Fruit fly (Drosophila melanogaster) whole organism, wandering third instar larva: ENCODE measurements around the gene hoe1.

ENCODE experiments used
- Abd-B ChIP-seq: fragments of >200 bp; optimal IDR thresholded peaks from 2 replicates; lab custom pipeline; 2017; ENCODE audit warnings: missing biosample characterization, missing genetic modification characterization
- CG32264 ChIP-seq: fragments of 200-800 bp; sonication (Bioruptor generic); optimal IDR thresholded peaks from 2 replicates; lab custom pipeline; 2016; ENCODE audit warnings: missing biosample characterization, missing genetic modification characterization
- CG9705 ChIP-seq: fragments of 200-800 bp; sonication (Bioruptor generic); optimal IDR thresholded peaks from 2 replicates; lab custom pipeline; 2018; ENCODE audit warnings: missing biosample characterization, mild to moderate bottlenecking, missing genetic modification characterization
- Dfd ChIP-seq: fragments of >200 bp; optimal IDR thresholded peaks from 2 replicates; lab custom pipeline; 2017; ENCODE audit warnings: missing biosample characterization, missing genetic modification characterization
- GATAd ChIP-seq: sonication (Bioruptor generic); optimal IDR thresholded peaks from 2 replicates; lab custom pipeline; 2016; ENCODE audit warnings: missing biosample characterization, missing genetic modification characterization
- HLH106 ChIP-seq: fragments of 200-800 bp; optimal IDR thresholded peaks from 3 replicates; lab custom pipeline; 2019; ENCODE audit warnings: missing biosample characterization, mild to moderate bottlenecking, missing genetic modification characterization, moderate library complexity
- Hr78 ChIP-seq: fragments of >200 bp; optimal IDR thresholded peaks from 2 replicates; lab custom pipeline; 2017; ENCODE audit warnings: missing biosample characterization, missing genetic modification characterization
- Hr83 ChIP-seq: fragments of 200-300 bp; sonication (Bioruptor generic); optimal IDR thresholded peaks from 2 replicates; lab custom pipeline; 2016; ENCODE audit warnings: missing biosample characterization, mild to moderate bottlenecking, missing genetic modification characterization, moderate library complexity; ENCODE audit not compliant: poor library complexity, severe bottlenecking
- Jra ChIP-seq: sonication (Bioruptor generic); optimal IDR thresholded peaks from 2 replicates; lab custom pipeline; 2016; ENCODE audit warnings: missing biosample characterization, missing genetic modification characterization
- Mio ChIP-seq: sonication (Bioruptor generic); optimal IDR thresholded peaks from 2 replicates; lab custom pipeline; 2016; ENCODE audit warnings: missing biosample characterization, missing genetic modification characterization
- Myc ChIP-seq: fragments of >200 bp; optimal IDR thresholded peaks from 2 replicates; lab custom pipeline; 2017
- N ChIP-seq: fragments of >200 bp; optimal IDR thresholded peaks from 2 replicates; lab custom pipeline; 2018; ENCODE audit warnings: missing biosample characterization, missing external identifiers, missing genetic modification characterization
- OdsH ChIP-seq: fragments of 200-800 bp; sonication (Bioruptor generic); optimal IDR thresholded peaks from 2 replicates; lab custom pipeline; 2016; ENCODE audit warnings: missing biosample characterization, mild to moderate bottlenecking, missing genetic modification characterization
- Rel ChIP-seq, 2 experiments: fragments of 200-800 bp; sonication (Bioruptor generic) in 1 of 2; optimal IDR thresholded peaks; 2 replicates in 1 of 2; 3 replicates in 1 of 2; lab custom pipeline; 2016 to 2019; ENCODE audit warnings: mild to moderate bottlenecking in 2 of 2, missing biosample characterization in 2 of 2, missing genetic modification characterization in 2 of 2, moderate library complexity in 1 of 2
- Sp1 ChIP-seq: fragments of 200-800 bp; sonication (Bioruptor generic); optimal IDR thresholded peaks from 3 replicates; lab custom pipeline; 2019; ENCODE audit warnings: missing biosample characterization, mild to moderate bottlenecking, missing genetic modification characterization, moderate library complexity
- Vsx2 ChIP-seq: fragments of 200-300, 225-300 bp; sonication (Bioruptor generic); optimal IDR thresholded peaks from 2 replicates; lab custom pipeline; 2018; ENCODE audit warnings: missing biosample characterization, missing genetic modification characterization; ENCODE audit not compliant: partially characterized antibody
- br ChIP-seq: fragments of 200-800 bp; sonication (Bioruptor generic); optimal IDR thresholded peaks from 2 replicates; lab custom pipeline; 2016; ENCODE audit warnings: missing biosample characterization, missing genetic modification characterization
- brk ChIP-seq: fragments of 200-800 bp; sonication (Bioruptor generic); optimal IDR thresholded peaks from 2 replicates; lab custom pipeline; 2016; ENCODE audit warnings: missing biosample characterization, mild to moderate bottlenecking, missing genetic modification characterization
- dmrt93B ChIP-seq: fragments of 200-800 bp; sonication (Bioruptor generic); optimal IDR thresholded peaks from 2 replicates; lab custom pipeline; 2018; ENCODE audit warnings: missing biosample characterization, mild to moderate bottlenecking, missing genetic modification characterization
- ey ChIP-seq: fragments of 200-800 bp; sonication (Bioruptor generic); optimal IDR thresholded peaks from 2 replicates; lab custom pipeline; 2016; ENCODE audit warnings: missing biosample characterization, missing genetic modification characterization
- fru ChIP-seq: fragments of 200-800 bp; sonication (Bioruptor generic); optimal IDR thresholded peaks from 3 replicates; lab custom pipeline; 2016; ENCODE audit warnings: missing biosample characterization, mild to moderate bottlenecking, missing genetic modification characterization
- h ChIP-seq: fragments of 200-800 bp; sonication (Bioruptor generic); optimal IDR thresholded peaks from 3 replicates; lab custom pipeline; 2016; ENCODE audit warnings: missing biosample characterization, mild to moderate bottlenecking, missing genetic modification characterization
- lola ChIP-seq: fragments of >200 bp; optimal IDR thresholded peaks from 2 replicates; lab custom pipeline; 2017; ENCODE audit warnings: missing biosample characterization, missing genetic modification characterization
- pan ChIP-seq: fragments of >200 bp; optimal IDR thresholded peaks from 2 replicates; lab custom pipeline; 2017
- psq ChIP-seq: fragments of 200-800 bp; sonication (Bioruptor generic); optimal IDR thresholded peaks from 3 replicates; lab custom pipeline; 2017; ENCODE audit warnings: missing biosample characterization, mild to moderate bottlenecking, missing genetic modification characterization, moderate library complexity
- sv ChIP-seq: fragments of 200-800 bp; sonication (Bioruptor generic); optimal IDR thresholded peaks from 3 replicates; lab custom pipeline; 2016; ENCODE audit warnings: missing biosample characterization, missing genetic modification characterization
- tai ChIP-seq: sonication (Bioruptor generic); optimal IDR thresholded peaks from 2 replicates; lab custom pipeline; 2016; ENCODE audit warnings: missing biosample characterization, missing genetic modification characterization
- usp ChIP-seq: fragments of >200 bp; optimal IDR thresholded peaks from 2 replicates; lab custom pipeline; 2017; ENCODE audit warnings: missing biosample characterization, missing genetic modification characterization
- woc ChIP-seq: sonication (Bioruptor generic); optimal IDR thresholded peaks from 2 replicates; lab custom pipeline; 2016; ENCODE audit warnings: missing biosample characterization, mild to moderate bottlenecking, missing genetic modification characterization

Gene hoe1

DNA sequence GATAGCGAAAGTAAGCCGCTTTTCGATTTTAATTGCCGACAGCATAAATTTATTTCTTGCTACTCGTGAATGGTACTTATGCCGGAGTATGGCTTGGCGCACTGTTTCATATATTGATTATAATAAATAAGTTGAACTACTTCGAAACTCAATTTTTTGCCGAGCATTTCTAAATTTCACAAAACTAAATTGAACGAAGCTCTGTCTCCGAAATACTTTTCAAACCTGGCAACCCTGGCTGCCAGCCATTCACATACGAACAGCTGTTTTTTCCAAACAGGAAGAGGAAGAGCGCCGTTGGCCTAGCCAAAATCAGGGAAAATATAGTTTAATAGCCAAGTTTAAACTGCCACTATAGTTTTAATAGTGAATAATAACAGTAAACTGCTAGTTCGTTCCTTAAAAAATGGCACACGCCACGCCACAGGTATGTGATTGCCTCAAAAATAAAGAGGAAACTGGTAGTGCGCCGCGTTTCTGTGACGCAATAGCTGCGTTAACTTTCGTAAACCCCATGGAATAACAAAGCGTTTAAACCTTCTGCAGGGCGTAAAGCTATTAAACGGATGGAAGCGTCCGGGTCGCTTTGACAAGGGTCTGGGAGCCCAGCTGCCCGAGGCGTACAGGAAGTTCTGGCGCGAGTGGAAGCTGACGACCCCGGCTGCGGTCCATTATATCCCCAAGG lies 41.7 kb upstream of the hoe1 start, which contains the start of gene mRpL28:
TSS of gene mRpL28 (plus strand) at position 246 of the 685 bp plus-strand sequence.
- TF ChIP-seq Jra (GFP tag; lab: Kevin White, UChicago) (no peak), ey (GFP tag; lab: Kevin White, UChicago) (peak; percentile 26), Sp1 (no peak), Dfd (GFP tag; lab: Kevin White, UChicago) (no peak), Rel (GFP tag; optimal IDR thresholded peaks at IDR 0.05; lab: Kevin White, UChicago) (no peak), Rel (tag; optimal IDR thresholded peaks at IDR 0.05; lab: Kevin White, UChicago) (peak; percentile 88), Mio (GFP tag; lab: Kevin White, UChicago) (no peak), Hr83 (GFP tag; lab: Kevin White, UChicago) (peak; percentile 16), woc (GFP tag; lab: Kevin White, UChicago) (no peak), psq (GFP tag; lab: Kevin White, UChicago) (peak; percentile 2), fru (GFP tag; lab: Kevin White, UChicago) (no peak), N (no peak), HLH106 (tag; lab: Kevin White, UChicago) (peak; percentile 15)

DNA sequence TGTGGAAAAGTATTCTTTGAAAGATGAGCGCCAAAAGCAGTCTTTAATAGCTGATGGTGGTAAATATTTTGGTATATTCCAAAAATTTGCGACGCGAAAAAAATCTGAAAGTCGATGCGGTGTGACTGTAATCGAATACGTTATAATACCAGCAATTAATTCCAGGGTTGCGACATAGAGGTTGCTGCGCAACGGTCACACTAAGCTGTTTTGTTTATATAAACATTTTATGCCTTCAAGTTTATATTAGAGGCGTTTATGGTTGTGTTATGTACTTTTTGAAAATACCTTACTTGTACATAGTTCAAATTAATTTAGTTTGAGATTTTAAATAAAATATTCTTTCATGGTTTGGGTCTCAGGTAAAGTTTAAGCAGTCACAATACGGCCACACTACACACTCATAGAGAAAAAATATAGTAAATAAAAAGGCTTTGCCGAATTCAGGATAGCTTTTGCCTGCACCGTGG lies 39.2 kb upstream of the hoe1 start, which contains the start of gene CG14043:
TSS of gene CG14043 (plus strand) at position 374 of the 470 bp plus-strand sequence.
- TF ChIP-seq Rel (GFP tag; optimal IDR thresholded peaks at IDR 0.05; lab: Kevin White, UChicago) (no peak), Rel (tag; optimal IDR thresholded peaks at IDR 0.05; lab: Kevin White, UChicago) (peak; percentile 51), CG32264 (GFP tag; lab: Kevin White, UChicago) (no peak), HLH106 (tag; lab: Kevin White, UChicago) (peak; percentile 2), Myc (lab: Kevin White, UChicago) (peak; percentile 46), fru (GFP tag; lab: Kevin White, UChicago) (no peak)

DNA sequence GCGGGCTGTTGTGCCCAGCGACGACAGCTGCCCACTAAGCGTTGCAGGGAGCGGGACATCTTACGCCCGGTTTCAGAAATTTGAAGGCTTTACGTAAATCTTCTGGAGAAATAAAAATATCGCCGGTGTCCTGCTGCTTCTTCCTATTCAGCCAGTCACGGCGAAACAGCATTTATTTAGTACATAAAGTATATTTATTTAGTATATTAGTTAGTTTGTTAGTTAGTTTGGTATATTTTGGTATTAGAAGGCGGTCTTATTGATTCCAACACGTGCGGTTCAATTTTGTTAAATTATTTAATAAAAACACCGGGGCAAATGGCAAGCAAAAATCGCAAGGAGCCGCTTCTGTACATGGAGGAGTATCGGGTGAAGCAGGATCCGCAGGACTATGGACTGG lies 36.6 kb upstream of the hoe1 start, which contains the start of the genes Scox and Polr1C:
TSS of gene Scox (minus strand) at position 169 of the 400 bp plus-strand sequence.
TSS of gene Polr1C (plus strand) at position 238 of the 400 bp plus-strand sequence.
- TF ChIP-seq CG9705 (GFP tag; lab: Kevin White, UChicago) (no peak), usp (no peak), Sp1 (no peak), GATAd (GFP tag; lab: Kevin White, UChicago) (no peak), Myc (lab: Kevin White, UChicago) (peak; percentile 1), Dfd (GFP tag; lab: Kevin White, UChicago) (no peak)
- TF ChIP-seq, all 38 proteins: peak for 1

DNA sequence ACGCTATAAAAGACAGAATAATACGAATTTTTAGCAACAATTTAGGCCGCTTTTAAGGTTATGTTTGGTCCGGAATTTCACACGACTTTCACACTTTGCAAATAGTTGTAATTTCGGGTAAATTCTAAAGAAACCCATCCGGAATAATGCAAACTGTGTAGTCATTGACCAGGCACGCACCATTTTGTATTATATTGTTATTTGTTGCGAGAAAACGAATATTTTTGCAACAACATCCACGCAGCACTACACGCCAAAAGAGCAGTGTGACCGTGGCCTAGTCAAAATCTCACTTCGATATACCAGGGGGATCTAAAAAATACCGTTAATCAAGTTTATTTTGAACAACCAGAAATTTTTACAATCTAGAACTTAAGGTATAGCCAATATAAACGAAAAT lies 35.3 kb upstream of the hoe1 start, which contains the start of gene eIF3i:
TSS of gene eIF3i (minus strand) at position 265 of the 400 bp plus-strand sequence.
- TF ChIP-seq Mio (GFP tag; lab: Kevin White, UChicago): no peak
- TF ChIP-seq pan (lab: Kevin White, UChicago): no peak
- TF ChIP-seq Hr78 (GFP tag; lab: Kevin White, UChicago): no peak

DNA sequence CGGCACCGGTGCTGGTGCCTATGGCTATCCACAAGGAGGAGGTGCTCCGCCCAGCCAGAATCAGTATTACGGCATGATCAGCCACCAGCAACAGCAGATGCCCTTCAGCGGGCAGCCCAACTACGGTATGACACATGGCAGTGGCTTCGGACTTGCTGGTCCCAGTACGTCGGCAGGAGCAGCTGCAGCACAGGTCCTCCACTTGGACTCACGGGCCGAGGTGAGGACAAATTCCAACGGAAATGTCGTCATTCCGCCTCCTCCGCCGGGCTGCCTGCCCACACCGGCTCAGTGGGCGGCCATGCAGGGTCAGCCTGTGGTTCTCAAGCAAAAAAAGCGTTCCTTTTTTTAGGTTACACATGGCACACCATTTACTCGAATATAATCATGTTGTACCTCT lies 33.7 kb upstream of the hoe1 start:
- no peak for TF ChIP-seq Vsx2 (GFP tag; lab: Kevin White, UChicago)
- TF ChIP-seq, all 38 proteins: peak for 0

DNA sequence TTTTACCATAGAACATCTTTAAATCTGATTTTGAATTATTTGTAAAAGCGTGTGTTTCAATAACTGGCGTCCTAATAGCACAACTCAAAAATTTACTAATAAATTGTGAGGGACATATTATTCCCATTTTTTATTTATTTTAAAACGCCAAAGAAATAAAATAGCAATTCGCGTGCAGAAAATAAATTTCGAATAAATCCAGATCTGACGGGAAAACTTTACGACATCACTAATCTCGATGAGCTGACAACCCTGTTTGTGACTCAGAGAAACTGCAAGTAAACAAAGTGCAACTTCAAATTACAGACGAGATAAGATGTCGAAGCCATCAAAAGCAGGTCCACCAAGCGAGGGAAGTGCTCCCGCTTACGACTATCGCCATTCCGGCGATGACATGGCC lies 33.2 kb upstream of the hoe1 start, which contains the start of gene CG34125:
TSS of gene CG34125 (plus strand) at position 254 of the 400 bp plus-strand sequence.
- TF ChIP-seq Mio (GFP tag; lab: Kevin White, UChicago) (no peak), Hr83 (GFP tag; lab: Kevin White, UChicago) (no peak), CG9705 (GFP tag; lab: Kevin White, UChicago) (peak; percentile 24), OdsH (peak; percentile 24), Myc (lab: Kevin White, UChicago) (peak; percentile 88), HLH106 (tag; lab: Kevin White, UChicago) (peak; percentile 53)

DNA sequence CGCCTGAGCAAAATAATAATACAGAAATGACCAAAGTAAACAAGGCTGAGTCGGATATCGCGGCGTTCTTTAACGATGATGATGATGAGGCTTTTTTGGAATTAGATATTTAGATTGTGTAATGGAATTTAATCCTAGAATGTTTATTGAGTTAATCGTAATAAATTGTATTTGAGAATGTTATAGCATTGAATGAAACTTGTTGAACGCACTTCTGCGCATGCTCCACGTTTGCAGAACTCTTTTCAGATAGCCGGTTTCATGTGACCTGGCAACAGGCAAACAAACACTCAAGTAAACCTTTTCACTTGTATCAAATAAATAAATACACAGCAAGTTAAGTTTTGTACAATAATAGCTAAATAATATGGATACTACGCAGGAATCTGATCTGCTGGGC lies 25.9 kb upstream of the hoe1 start, which contains the start of gene CG34124:
TSS of gene CG34124 (plus strand) at position 301 of the 400 bp plus-strand sequence.
- no peak for TF ChIP-seq Myc (lab: Kevin White, UChicago)
- TF ChIP-seq dmrt93B: no peak
- TF ChIP-seq Vsx2 (GFP tag; lab: Kevin White, UChicago): no peak
- TF ChIP-seq Mio (GFP tag; lab: Kevin White, UChicago): no peak
- TF ChIP-seq psq (GFP tag; lab: Kevin White, UChicago): no peak
- no peak for TF ChIP-seq br (GFP tag; lab: Kevin White, UChicago)
- no peak for TF ChIP-seq lola (GFP tag; lab: Kevin White, UChicago)
- TF ChIP-seq OdsH: no peak
- TF ChIP-seq Abd-B (GFP tag; lab: Kevin White, UChicago): no peak
- TF ChIP-seq GATAd (GFP tag; lab: Kevin White, UChicago): no peak
- TF ChIP-seq h (GFP tag; lab: Kevin White, UChicago): no peak
- no peak for TF ChIP-seq Hr78 (GFP tag; lab: Kevin White, UChicago)
- no peak for TF ChIP-seq tai (GFP tag; lab: Kevin White, UChicago)
- TF ChIP-seq sv (GFP tag; lab: Kevin White, UChicago): no peak
- TF ChIP-seq CG9705 (GFP tag; lab: Kevin White, UChicago): no peak
- no peak for TF ChIP-seq Sp1
- TF ChIP-seq brk (GFP tag; lab: Kevin White, UChicago): no peak
